Fruit fly (Drosophila melanogaster): ENCODE data around the gene Prosbeta3.

Gene Prosbeta3

DNA sequence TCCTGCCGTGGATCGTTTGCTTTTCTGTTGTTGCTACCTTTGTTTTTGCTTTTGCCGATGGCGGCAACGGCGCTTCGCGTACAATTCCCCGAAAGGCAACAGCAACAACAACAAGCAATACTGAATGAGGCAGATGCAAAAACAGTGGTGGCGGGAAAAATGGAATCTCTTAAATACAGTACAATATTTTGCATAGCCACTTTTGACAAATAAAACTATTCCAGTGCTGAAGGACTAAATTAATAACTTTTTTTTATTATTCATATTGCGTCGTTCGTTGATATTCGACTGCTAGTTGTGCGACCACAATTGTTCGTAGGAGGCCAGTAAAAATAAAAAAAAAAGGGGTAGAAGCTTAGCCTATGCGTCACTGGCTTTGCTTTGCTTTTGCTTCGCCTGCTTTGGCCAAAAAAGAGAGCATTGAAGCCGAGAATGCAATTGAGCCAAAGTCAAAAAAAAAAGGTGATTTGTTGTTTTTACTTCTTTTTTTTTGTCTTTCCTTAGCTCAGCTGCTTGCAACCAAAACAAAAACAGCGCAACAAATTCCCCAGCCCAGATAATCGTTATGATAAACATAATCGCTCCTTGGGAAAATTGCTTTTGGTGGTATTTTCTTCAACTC is 25.9 kb upstream of the Prosbeta3 start (continued):
- TF ChIP-seq CG34224 (GFP tag; IDR thresholded peaks at IDR 0.05; ENCODE audit: partially characterized antibody): no peak
- TF ChIP-seq CG10366 (GFP tag; IDR thresholded peaks at IDR 0.05): peak; percentile 92
- peak; percentile 46 for TF ChIP-seq wek (GFP tag; optimal IDR thresholded peaks at IDR 0.05)
- peak; percentile 87 for TF ChIP-seq CG14667 (GFP tag; IDR thresholded peaks at IDR 0.05)
- peak; percentile 84 for TF ChIP-seq Nf-YA (GFP tag; IDR thresholded peaks at IDR 0.05)
- peak; percentile 78 for TF ChIP-seq CG2875 (GFP tag; optimal IDR thresholded peaks at IDR 0.05)
- TF ChIP-seq bcd (GFP tag; optimal IDR thresholded peaks at IDR 0.05): peak; percentile 87
- peak; percentile 75 for TF ChIP-seq CG16863 (GFP tag; optimal IDR thresholded peaks at IDR 0.05)
- no peak for TF ChIP-seq abd-A (tag; optimal IDR thresholded peaks at IDR 0.05)
- TF ChIP-seq CG9437 (GFP tag; optimal IDR thresholded peaks at IDR 0.05): peak; percentile 69
- peak; percentile 86 for TF ChIP-seq CG7839 (tag; optimal IDR thresholded peaks at IDR 0.05)
- TF ChIP-seq Chrac-16 (GFP tag; optimal IDR thresholded peaks at IDR 0.05): peak; percentile 82
- peak; percentile 46 for TF ChIP-seq CG6765 (GFP tag; optimal IDR thresholded peaks at IDR 0.05)
- TF ChIP-seq Hand (GFP tag; optimal IDR thresholded peaks at IDR 0.05): peak; percentile 55
- peak; percentile 89 for TF ChIP-seq CG6689 (GFP tag; IDR thresholded peaks at IDR 0.05)
- peak; percentile 29; the same call in 1 of the 2 replicates for TF ChIP-seq klu (GFP tag; IDR thresholded peaks at IDR 0.05)
- peak; percentile 89 for TF ChIP-seq CG11093 (GFP tag; IDR thresholded peaks at IDR 0.05)
- peak; percentile 65 for TF ChIP-seq CG18764 (GFP tag; optimal IDR thresholded peaks at IDR 0.05)
- no peak for TF ChIP-seq CG10431 (GFP tag; optimal IDR thresholded peaks at IDR 0.05)
- peak; percentile 44 for TF ChIP-seq CG12744 (GFP tag; optimal IDR thresholded peaks at IDR 0.05)
- no peak for TF ChIP-seq CG14965 (GFP tag; optimal IDR thresholded peaks at IDR 0.05; ENCODE audit: borderline replicate concordance)
- TF ChIP-seq CG3995 (GFP tag; optimal IDR thresholded peaks at IDR 0.05): peak; percentile 47
- TF ChIP-seq Asciz (GFP tag; optimal IDR thresholded peaks at IDR 0.05): peak; percentile 87
- TF ChIP-seq ssp (GFP tag; IDR thresholded peaks at IDR 0.05): peak; percentile 78
- TF ChIP-seq CG8944 (GFP tag; optimal IDR thresholded peaks at IDR 0.05): peak; percentile 45
- TF ChIP-seq eyg (GFP tag; optimal IDR thresholded peaks at IDR 0.05): peak; percentile 74
- TF ChIP-seq CG31441 (GFP tag; IDR thresholded peaks at IDR 0.05): peak; percentile 81
- TF ChIP-seq dpn (GFP tag; optimal IDR thresholded peaks at IDR 0.05): peak; percentile 78 to 89
- TF ChIP-seq h (optimal IDR thresholded peaks at IDR 0.05): no peak
- peak; percentile 71; the same call in 1 of the 2 replicates for TF ChIP-seq toy (GFP tag; IDR thresholded peaks at IDR 0.05)
- peak; percentile 75 for TF ChIP-seq Abd-B (GFP tag; optimal IDR thresholded peaks at IDR 0.05)
- peak; percentile 86 for TF ChIP-seq Xbp1 (GFP tag; optimal IDR thresholded peaks at IDR 0.05)
- peak; percentile 93 for TF ChIP-seq ranshi (GFP tag; IDR thresholded peaks at IDR 0.05)
- peak; percentile 80 for TF ChIP-seq CG6272 (GFP tag; IDR thresholded peaks at IDR 0.05)
- peak; percentile 58 for TF ChIP-seq slp2 (GFP tag; optimal IDR thresholded peaks at IDR 0.05)
- TF ChIP-seq CG12299 (tag; optimal IDR thresholded peaks at IDR 0.05): peak; percentile 76
- peak; percentile 19 for TF ChIP-seq CG30020 (tag; optimal IDR thresholded peaks at IDR 0.05)
- TF ChIP-seq CG1602 (GFP tag; optimal IDR thresholded peaks at IDR 0.05): peak; percentile 82
- peak; percentile 28 for TF ChIP-seq slou (GFP tag; optimal IDR thresholded peaks at IDR 0.05)
- no peak for TF ChIP-seq yki (optimal IDR thresholded peaks at IDR 0.05)
- TF ChIP-seq kni (GFP tag; optimal IDR thresholded peaks at IDR 0.05): no peak
- TF ChIP-seq fd102C (GFP tag; optimal IDR thresholded peaks at IDR 0.05): no peak
- peak; percentile 73 for TF ChIP-seq jing (GFP tag; optimal IDR thresholded peaks at IDR 0.05)
- TF ChIP-seq sim (GFP tag; IDR thresholded peaks at IDR 0.05): no peak
- peak; percentile 80 for TF ChIP-seq CG4854 (GFP tag; optimal IDR thresholded peaks at IDR 0.05)
- peak; percentile 63 for TF ChIP-seq CG13624 (GFP tag; optimal IDR thresholded peaks at IDR 0.05)
- TF ChIP-seq shn (GFP tag; optimal IDR thresholded peaks at IDR 0.05): peak; percentile 74
- peak; percentile 87 for TF ChIP-seq Blimp-1 (GFP tag; optimal IDR thresholded peaks at IDR 0.05)
- TF ChIP-seq gsb (GFP tag; IDR thresholded peaks at IDR 0.05): peak; percentile 81
- TF ChIP-seq danr (GFP tag; IDR thresholded peaks at IDR 0.05): peak; percentile 80
- peak; percentile 86 for TF ChIP-seq E2f1 (GFP tag; IDR thresholded peaks at IDR 0.05)

Measured in whole organism, embryonic.